Worm (Caenorhabditis elegans): ENCODE measurements around the gene unc-104.
A peak's percentile ranks its signal among the peaks of the same experiment; 100 is the strongest.

unc-104 gene

DNA sequence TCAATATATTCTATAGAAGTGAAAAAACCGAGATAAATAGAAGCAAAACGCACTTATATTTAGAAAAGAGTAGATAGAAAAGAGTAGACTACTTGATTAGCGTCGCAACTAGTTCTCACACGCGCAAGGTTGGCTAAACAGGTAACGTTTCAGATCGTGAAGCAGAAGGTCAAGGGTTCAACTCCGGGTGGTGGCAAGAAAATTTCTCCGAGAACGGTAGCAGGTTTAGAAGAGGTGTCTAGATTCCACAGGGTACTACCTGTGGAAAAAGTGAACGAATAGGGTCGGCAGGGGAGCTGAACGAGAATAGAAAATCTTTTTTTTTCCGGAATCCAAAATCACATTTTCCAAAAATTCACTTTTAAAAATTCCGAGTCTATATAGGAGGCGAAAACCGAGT, 47.3 kb downstream of the unc-104 start (continued):
- peak; percentile 78; the same call in 1 of the 2 replicates for TF ChIP-seq madf-3 (GFP tag; IDR thresholded peaks at IDR 0.05)

DNA sequence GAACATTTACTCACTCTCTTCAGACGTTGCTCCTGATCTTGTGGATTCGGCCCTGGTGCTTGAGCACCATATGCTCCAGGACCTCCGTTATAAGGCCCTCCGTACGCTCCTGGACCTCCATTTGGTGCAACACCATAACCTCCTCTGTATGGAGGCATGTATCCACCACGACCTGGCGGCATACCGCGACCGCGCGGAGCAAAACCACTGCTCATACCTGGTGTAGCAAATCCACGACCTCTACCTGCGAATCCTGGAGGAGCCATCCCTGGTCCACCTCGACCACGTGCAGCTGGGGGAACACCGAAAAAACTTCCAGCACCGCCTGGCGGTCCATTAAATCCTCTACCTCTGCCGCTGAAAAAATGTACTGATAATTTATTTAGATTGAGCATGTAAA, 54.7 kb downstream of the unc-104 start:
- TF ChIP-seq die-1 (tag; optimal IDR thresholded peaks at IDR 0.05): peak; percentile 13
- no peak for TF ChIP-seq rec-8 (tag; optimal IDR thresholded peaks at IDR 0.05)
- TF ChIP-seq rpc-1 (optimal IDR thresholded peaks at IDR 0.05): no peak
- no peak for TF ChIP-seq rpc-1 (tag; optimal IDR thresholded peaks at IDR 0.05)
- peak; percentile 27 for TF ChIP-seq F52B5.7 (tag; optimal IDR thresholded peaks at IDR 0.05)
- TF ChIP-seq efl-1 (GFP tag; optimal IDR thresholded peaks at IDR 0.05): no peak
- TF ChIP-seq ztf-25 (GFP tag; IDR thresholded peaks at IDR 0.05): no peak
- peak; percentile 77 for TF ChIP-seq zfh-2 (GFP tag; conservative IDR thresholded peaks at IDR 0.05)
- TF ChIP-seq snpc-1.3 (tag; optimal IDR thresholded peaks at IDR 0.05; ENCODE audit: insufficient read depth): no peak
- peak; percentile 47; the same call in 1 of the 2 replicates for TF ChIP-seq egrh-3 (GFP tag; IDR thresholded peaks at IDR 0.05)
- TF ChIP-seq ztf-22 (GFP tag; optimal IDR thresholded peaks at IDR 0.05): no peak
- 0 out of 2 replicates have a peak, but pooled peaks have one; percentile 33 for TF ChIP-seq mcd-1 (GFP tag; IDR thresholded peaks at IDR 0.05)
- TF ChIP-seq D2030.7 (GFP tag; IDR thresholded peaks at IDR 0.05): no peak
- TF ChIP-seq Y79H2A.3 (GFP tag; conservative IDR thresholded peaks at IDR 0.05): no peak
- no peak for TF ChIP-seq ztf-3 (GFP tag; optimal IDR thresholded peaks at IDR 0.05)
- 0 out of 2 replicates have a peak, but pooled peaks have one; percentile 19 for TF ChIP-seq madf-6 (GFP tag; IDR thresholded peaks at IDR 0.05)

DNA sequence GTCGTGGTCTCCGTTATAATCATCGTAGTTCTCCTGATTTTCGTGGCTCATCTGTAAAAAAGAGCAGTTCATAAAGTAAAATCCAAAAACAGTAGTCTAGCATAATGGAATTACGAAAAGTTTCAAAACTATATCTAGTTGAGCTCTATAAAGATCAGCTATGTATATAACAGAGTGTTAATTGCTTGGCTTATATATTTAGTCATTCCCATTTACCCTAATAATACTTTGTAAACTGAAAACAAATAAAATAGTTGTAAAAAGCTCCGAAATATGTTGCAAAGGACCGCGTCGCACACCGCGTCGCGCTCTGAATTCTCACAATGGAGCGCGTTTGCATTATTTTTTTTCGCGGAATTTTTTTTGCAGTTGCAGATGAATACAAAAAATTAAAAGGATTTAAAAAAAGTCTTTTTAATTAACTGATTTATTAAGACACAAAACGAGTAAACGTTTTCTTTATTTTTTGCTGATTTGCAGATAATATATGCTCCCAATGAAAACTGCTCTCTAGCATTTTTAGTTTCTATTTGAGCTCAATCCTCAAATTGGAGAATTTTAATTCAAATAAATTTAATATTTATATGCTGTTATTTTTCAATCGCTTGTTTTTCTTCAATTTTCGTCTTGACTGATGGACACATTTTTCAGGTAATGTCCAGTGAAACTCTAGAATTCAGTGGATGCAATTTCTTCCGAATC, 55.4 kb downstream of the unc-104 start, which contains the start of the genes tcer-1 and ZK1127.5:
Gene tcer-1, minus strand, starts transcription at position 51 of the 702 bp plus-strand sequence.
Gene ZK1127.5, plus strand, starts transcription at position 652 of the 702 bp plus-strand sequence.
- TF ChIP-seq cebp-1 (GFP tag; IDR thresholded peaks at IDR 0.05) (no peak), cebp-1 (tag; optimal IDR thresholded peaks at IDR 0.05) (peak; percentile 1), madf-3 (GFP tag; IDR thresholded peaks at IDR 0.05) (peak; percentile 95), hmg-1.2 (GFP tag; IDR thresholded peaks at IDR 0.05) (peak; percentile 39; the same call in 1 of the 2 replicates), mcd-1 (GFP tag; IDR thresholded peaks at IDR 0.05) (peak; percentile 94), ceh-40 (GFP tag; IDR thresholded peaks at IDR 0.05) (no peak), snpc-1.3 (tag; optimal IDR thresholded peaks at IDR 0.05; ENCODE audit: insufficient read depth) (peak; percentile 56), efl-1 (GFP tag; optimal IDR thresholded peaks at IDR 0.05) (peak; percentile 87), attf-5 (GFP tag; optimal IDR thresholded peaks at IDR 0.05) (peak; percentile 69), snpc-4 (GFP tag; optimal IDR thresholded peaks at IDR 0.05) (no peak), snpc-4 (tag; optimal IDR thresholded peaks at IDR 0.05) (peak in 3 of 4 experiments; percentile 8 to 16 (median 13)), zfh-2 (GFP tag; conservative IDR thresholded peaks at IDR 0.05) (no peak), nhr-80 (tag; optimal IDR thresholded peaks at IDR 0.05) (peak; percentile 1), lsl-1 (GFP tag; optimal IDR thresholded peaks at IDR 0.05) (peak; percentile 65), lin-54 (GFP tag; optimal IDR thresholded peaks at IDR 0.05) (peak; percentile 60), dox-1 (GFP tag; IDR thresholded peaks at IDR 0.05) (peak; percentile 79), nhr-27 (tag; optimal IDR thresholded peaks at IDR 0.05) (no peak), ets-4 (GFP tag; optimal IDR thresholded peaks at IDR 0.05) (no peak), F37B4.10 (GFP tag; IDR thresholded peaks at IDR 0.05) (no peak), D2030.7 (GFP tag; IDR thresholded peaks at IDR 0.05) (0 out of 2 replicates have a peak, but pooled peaks have one; percentile 13), madf-6 (GFP tag; IDR thresholded peaks at IDR 0.05) (peak; percentile 69), ceh-91 (GFP tag; IDR thresholded peaks at IDR 0.05) (peak; percentile 57; the same call in 1 of the 2 replicates), lin-35 (GFP tag; optimal IDR thresholded peaks at IDR 0.05) (peak in 1 of 3 experiments; percentile 57), nhr-90 (tag; optimal IDR thresholded peaks at IDR 0.05) (no peak), F55B11.4 (tag; optimal IDR thresholded peaks at IDR 0.05; ENCODE audit: borderline replicate concordance, insufficient read depth) (no peak), F33H1.4 (GFP tag; IDR thresholded peaks at IDR 0.05) (0 out of 2 replicates have a peak, but pooled peaks have one; percentile 44), snpc-3.4 (tag; optimal IDR thresholded peaks at IDR 0.05) (peak; percentile 47), dpl-1 (GFP tag; optimal IDR thresholded peaks at IDR 0.05) (peak; percentile 63), snpc-1.1 (tag; optimal IDR thresholded peaks at IDR 0.05; ENCODE audit: insufficient read depth) (peak; percentile 31), madf-8 (GFP tag; conservative IDR thresholded peaks at IDR 0.05) (peak; percentile 60), C06A6.2 (GFP tag; conservative IDR thresholded peaks at IDR 0.05) (no peak), tbp1 (GFP tag; optimal IDR thresholded peaks at IDR 0.05) (peak; percentile 26)
